Worm (Caenorhabditis elegans) whole organism, L3 larva: ENCODE data around the gene metl-13.
"Not testable (repeated sequence)": the region's sequence is repeated elsewhere in the genome, so short reads cannot be mapped to it uniquely, and the experiment has no call there.

Source experiments
- ceh-16 ChIP-seq: sonication (generic microtip); optimal IDR thresholded peaks from 2 replicates; lab custom pipeline; 2017; ENCODE audit warnings: missing biosample characterization, missing genetic modification characterization
- elt-1 ChIP-seq: fragments of 150-350 bp; optimal IDR thresholded peaks from 2 replicates; lab custom pipeline; 2014; ENCODE audit warnings: missing biosample characterization, missing genetic modification characterization
- mdl-1 ChIP-seq: fragments of 150-350 bp; optimal IDR thresholded peaks from 2 replicates; lab custom pipeline; 2014; ENCODE audit warnings: missing biosample characterization, missing genetic modification characterization
- nhr-237 ChIP-seq: fragments of 150-350 bp; optimal IDR thresholded peaks from 2 replicates; lab custom pipeline; 2014; ENCODE audit warnings: missing biosample characterization, missing genetic modification characterization
- nhr-28 ChIP-seq: fragments of 150-350 bp; optimal IDR thresholded peaks from 2 replicates; lab custom pipeline; 2014; ENCODE audit warnings: missing biosample characterization, missing genetic modification characterization
- pha-4 ChIP-seq: fragments of 150-350 bp; optimal IDR thresholded peaks from 2 replicates; lab custom pipeline; 2014; ENCODE audit warnings: missing biosample characterization, missing genetic modification reagents, missing genetic modification characterization
- snpc-4 ChIP-seq: fragments of 150-350 bp; optimal IDR thresholded peaks from 2 replicates; lab custom pipeline; 2014; ENCODE audit warnings: missing biosample characterization, missing genetic modification characterization
- unc-62 ChIP-seq: fragments of 150-350 bp; sonication (generic microtip); optimal IDR thresholded peaks from 4 replicates; lab custom pipeline; 2014; ENCODE audit warnings: missing biosample characterization, missing genetic modification reagents, missing genetic modification characterization
- zag-1 ChIP-seq: fragments of 150-350 bp; optimal IDR thresholded peaks from 2 replicates; lab custom pipeline; 2014; ENCODE audit warnings: missing biosample characterization, missing genetic modification characterization

DNA sequence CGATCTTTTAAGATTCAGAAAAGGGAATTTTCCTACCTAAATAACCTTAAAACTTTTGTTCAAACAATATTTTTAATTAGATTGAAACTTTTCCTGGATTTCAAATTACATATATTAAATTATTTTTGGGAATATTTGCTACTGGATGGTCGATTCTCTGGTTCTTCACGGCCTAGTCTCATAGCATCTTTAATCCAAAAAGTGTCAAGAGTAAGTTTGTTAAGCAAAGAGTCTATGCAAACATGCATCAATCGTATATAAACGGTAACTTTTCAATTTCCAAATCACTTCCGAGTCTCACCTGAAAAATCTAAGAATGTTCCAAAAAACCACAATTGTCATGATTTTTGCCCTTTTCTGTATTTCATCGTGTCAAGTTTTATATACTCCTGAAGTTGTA lies 37.0 kb upstream of the metl-13 start, which contains the start of gene nspb-4:
- TF ChIP-seq nhr-28 (tag; lab: Kevin White, UChicago); zag-1 (tag; lab: Kevin White, UChicago); pha-4 (tag; lab: Kevin White, UChicago); nhr-237 (tag; lab: Kevin White, UChicago); unc-62 (GFP tag; lab: Kevin White, UChicago); elt-1 (tag; lab: Kevin White, UChicago); snpc-4; ceh-16 (tag; lab: Kevin White, UChicago); mdl-1 (tag; lab: Kevin White, UChicago): not testable (repeated sequence)
